Fruit fly (Drosophila melanogaster): ENCODE results near the gene CG12535.

The CG12535 gene

DNA sequence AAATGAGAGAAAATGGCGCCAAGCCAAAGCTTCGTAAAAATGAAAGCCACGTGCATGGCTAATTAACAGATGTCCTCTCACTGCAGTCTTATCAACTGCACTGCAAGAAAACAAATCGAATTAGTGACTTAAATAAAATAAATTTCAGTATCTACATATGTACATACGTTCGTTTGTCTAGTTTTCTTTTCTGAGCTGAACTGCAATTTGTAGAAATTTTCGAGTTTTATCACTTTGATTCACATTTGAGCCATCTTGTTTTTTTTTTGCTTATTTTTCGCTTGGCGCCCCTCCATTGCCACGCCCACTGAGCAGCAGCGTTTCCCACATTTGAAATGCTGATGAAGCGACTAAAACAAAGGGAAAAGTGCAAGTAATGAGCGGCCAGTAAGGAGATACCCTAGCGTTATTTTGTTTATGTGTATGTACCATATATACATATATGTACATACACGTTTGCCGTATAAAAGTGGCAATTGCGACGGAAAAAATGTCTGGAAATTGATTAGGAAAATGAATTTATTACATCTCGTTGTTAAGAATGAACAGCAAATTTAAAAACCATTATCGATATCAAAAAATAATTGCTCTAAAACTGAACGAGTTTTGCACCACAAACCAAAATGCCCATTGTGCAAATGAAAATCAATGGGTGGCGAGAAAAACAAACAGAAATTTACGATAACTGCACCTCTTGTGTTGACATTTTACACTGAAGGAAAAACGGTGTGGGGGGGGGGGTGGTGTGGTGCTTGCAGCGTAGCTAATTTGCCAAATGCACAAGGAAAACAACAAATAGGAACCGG, 822 bp downstream of the CG12535 start (continued):
- TF ChIP-seq Dbx (GFP tag; IDR thresholded peaks at IDR 0.05): no peak
- TF ChIP-seq Vsx1 (GFP tag; optimal IDR thresholded peaks at IDR 0.05): no peak
- TF ChIP-seq Sin3A (optimal IDR thresholded peaks at IDR 0.05): no peak
- no peak for TF ChIP-seq CG7839 (tag; optimal IDR thresholded peaks at IDR 0.05)
- no peak for TF ChIP-seq CG31224 (GFP tag; IDR thresholded peaks at IDR 0.05)
- no peak for TF ChIP-seq Side (GFP tag; optimal IDR thresholded peaks at IDR 0.05)
- no peak for TF ChIP-seq Poxn (GFP tag; IDR thresholded peaks at IDR 0.05)
- TF ChIP-seq Awh (GFP tag; IDR thresholded peaks at IDR 0.05): no peak
- no peak for TF ChIP-seq salm (tag; optimal IDR thresholded peaks at IDR 0.05)
- TF ChIP-seq ara (GFP tag; IDR thresholded peaks at IDR 0.05): peak; percentile 6; the same call in 1 of the 2 replicates
- no peak for TF ChIP-seq CG16815 (GFP tag; optimal IDR thresholded peaks at IDR 0.05)
- no peak for TF ChIP-seq CG7372 (GFP tag; IDR thresholded peaks at IDR 0.05)
- no peak for TF ChIP-seq dati (GFP tag; IDR thresholded peaks at IDR 0.05)
- peak; percentile 2 for TF ChIP-seq phol (tag; optimal IDR thresholded peaks at IDR 0.05)
- no peak for TF ChIP-seq CG33213 (GFP tag; optimal IDR thresholded peaks at IDR 0.05)
- no peak for TF ChIP-seq CG12299 (tag; optimal IDR thresholded peaks at IDR 0.05)
- no peak for TF ChIP-seq CG17568 (GFP tag; optimal IDR thresholded peaks at IDR 0.05)
- TF ChIP-seq org-1 (GFP tag; optimal IDR thresholded peaks at IDR 0.05): no peak
- TF ChIP-seq CG4854 (GFP tag; optimal IDR thresholded peaks at IDR 0.05): no peak
- no peak for TF ChIP-seq Lim3 (GFP tag; IDR thresholded peaks at IDR 0.05)
- TF ChIP-seq prd (optimal IDR thresholded peaks at IDR 0.05): no peak
- peak; percentile 29; the same call in 1 of the 3 replicates for TF ChIP-seq prd (GFP tag; IDR thresholded peaks at IDR 0.05)
- no peak for TF ChIP-seq CG12104 (GFP tag; optimal IDR thresholded peaks at IDR 0.05)
- no peak for TF ChIP-seq jumu (GFP tag; optimal IDR thresholded peaks at IDR 0.05)
- TF ChIP-seq CG16813 (GFP tag; IDR thresholded peaks at IDR 0.05; ENCODE audit: partially characterized antibody): no peak
- TF ChIP-seq CG10274 (GFP tag; optimal IDR thresholded peaks at IDR 0.05): no peak
- no peak for TF ChIP-seq hth (optimal IDR thresholded peaks at IDR 0.05)
- no peak for TF ChIP-seq Lhr (GFP tag; optimal IDR thresholded peaks at IDR 0.05)
- TF ChIP-seq Opbp (GFP tag; IDR thresholded peaks at IDR 0.05; ENCODE audit: partially characterized antibody): no peak
- TF ChIP-seq CG2712 (tag; optimal IDR thresholded peaks at IDR 0.05): peak; percentile 12
- no peak for TF ChIP-seq CG13894 (tag; optimal IDR thresholded peaks at IDR 0.05)
- peak; percentile 37; the same call in 1 of the 2 replicates for TF ChIP-seq crol (GFP tag; IDR thresholded peaks at IDR 0.05)
- no peak for TF ChIP-seq sna (GFP tag; IDR thresholded peaks at IDR 0.05; ENCODE audit: partially characterized antibody)
- no peak for TF ChIP-seq CG9437 (GFP tag; optimal IDR thresholded peaks at IDR 0.05)
- TF ChIP-seq z (GFP tag; IDR thresholded peaks at IDR 0.05): 0 out of 3 replicates have a peak, but pooled peaks have one; percentile 17
- no peak for TF ChIP-seq Med (GFP tag)
- TF ChIP-seq emc (GFP tag; optimal IDR thresholded peaks at IDR 0.05): no peak
- TF ChIP-seq Xrp1 (GFP tag; IDR thresholded peaks at IDR 0.05): peak; percentile 16; the same call in 1 of the 2 replicates
- no peak for TF ChIP-seq Stat92E (GFP tag; optimal IDR thresholded peaks at IDR 0.05)
- TF ChIP-seq CG4282 (GFP tag; optimal IDR thresholded peaks at IDR 0.05): no peak
- TF ChIP-seq vvl (GFP tag; IDR thresholded peaks at IDR 0.05): 0 out of 2 replicates have a peak, but pooled peaks have one; percentile 12
- TF ChIP-seq Atf6 (GFP tag; IDR thresholded peaks at IDR 0.05): no peak
- no peak for TF ChIP-seq CG5245 (GFP tag; optimal IDR thresholded peaks at IDR 0.05)
- no peak for TF ChIP-seq dpn (GFP tag; optimal IDR thresholded peaks at IDR 0.05)
